Fruit fly (Drosophila melanogaster): ENCODE measurements around the gene RYa-R.

Gene RYa-R

DNA sequence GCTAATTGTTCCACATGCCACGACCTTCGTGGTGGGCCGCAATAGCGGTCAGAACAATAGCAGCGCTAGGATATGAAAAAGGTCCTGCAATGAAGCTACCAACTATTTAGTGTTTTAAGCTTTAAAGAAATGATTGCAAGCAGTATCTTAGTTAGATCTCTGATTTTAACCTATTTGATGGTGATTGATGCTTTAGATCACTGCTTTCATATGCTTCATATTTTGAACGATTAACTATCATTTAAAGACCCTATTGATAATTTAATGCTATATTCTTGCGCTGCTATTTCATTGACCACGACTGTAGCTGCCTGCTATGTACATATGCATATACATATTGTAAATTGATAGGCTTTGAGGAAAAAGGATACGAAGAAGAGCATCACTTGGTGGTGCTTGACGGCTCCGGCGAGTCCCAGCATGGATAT lies 33.0 kb upstream of the RYa-R start:
- TF ChIP-seq CG13894 (tag; optimal IDR thresholded peaks at IDR 0.05) (peak; percentile 19), tgo (GFP tag; IDR thresholded peaks at IDR 0.05) (peak; percentile 50; the same call in 1 of the 3 replicates), CG10543 (GFP tag; optimal IDR thresholded peaks at IDR 0.05) (peak; percentile 48), tll (GFP tag; optimal IDR thresholded peaks at IDR 0.05) (no peak), stwl (tag; optimal IDR thresholded peaks at IDR 0.05) (peak; percentile 32), CG14667 (GFP tag; IDR thresholded peaks at IDR 0.05) (peak; percentile 40), CG10654 (GFP tag; optimal IDR thresholded peaks at IDR 0.05) (peak; percentile 5), Opbp (GFP tag; IDR thresholded peaks at IDR 0.05; ENCODE audit: partially characterized antibody) (no peak), NFAT (GFP tag; IDR thresholded peaks at IDR 0.05) (peak; percentile 42; the same call in 1 of the 2 replicates), ash1 (GFP tag; optimal IDR thresholded peaks at IDR 0.05) (no peak), exex (tag; optimal IDR thresholded peaks at IDR 0.05) (peak; percentile 32), sens (GFP tag) (peak; percentile 78), CG13424 (tag; optimal IDR thresholded peaks at IDR 0.05) (peak; percentile 39), NK7.1 (GFP tag; optimal IDR thresholded peaks at IDR 0.05) (peak; percentile 33), CG3407 (GFP tag; optimal IDR thresholded peaks at IDR 0.05) (peak; percentile 16), fd64A (GFP tag; optimal IDR thresholded peaks at IDR 0.05) (peak; percentile 70), so (GFP tag; IDR thresholded peaks at IDR 0.05) (peak; percentile 40; the same call in 1 of the 3 replicates), Vsx1 (GFP tag; optimal IDR thresholded peaks at IDR 0.05) (no peak), org-1 (GFP tag; optimal IDR thresholded peaks at IDR 0.05) (peak; percentile 50), trh (GFP tag; optimal IDR thresholded peaks at IDR 0.05) (no peak), crp (GFP tag; optimal IDR thresholded peaks at IDR 0.05) (no peak), CG12769 (tag; optimal IDR thresholded peaks at IDR 0.05) (peak; percentile 66), phol (tag; optimal IDR thresholded peaks at IDR 0.05) (peak; percentile 81), caup (GFP tag; optimal IDR thresholded peaks at IDR 0.05; ENCODE audit: severe bottlenecking) (peak; percentile 78), CG2202 (tag; optimal IDR thresholded peaks at IDR 0.05) (no peak), wdn (GFP tag; IDR thresholded peaks at IDR 0.05) (0 out of 2 replicates have a peak, but pooled peaks have one; percentile 31), Trl (optimal IDR thresholded peaks at IDR 0.05) (no peak), Trl (GFP tag; optimal IDR thresholded peaks at IDR 0.05) (peak; percentile 16), HHEX (GFP tag; optimal IDR thresholded peaks at IDR 0.05) (peak; percentile 58), CG12659 (GFP tag; optimal IDR thresholded peaks at IDR 0.05) (peak; percentile 9), grau (tag; optimal IDR thresholded peaks at IDR 0.05) (peak; percentile 59), p53 (GFP tag; optimal IDR thresholded peaks at IDR 0.05) (peak; percentile 31), sima (GFP tag; optimal IDR thresholded peaks at IDR 0.05) (peak; percentile 66), cwo (GFP tag; optimal IDR thresholded peaks at IDR 0.05) (peak; percentile 72), CG11560 (tag; IDR thresholded peaks at IDR 0.05) (no peak), CG8924 (tag; optimal IDR thresholded peaks at IDR 0.05) (peak; percentile 79), tap (tag; optimal IDR thresholded peaks at IDR 0.05) (peak; percentile 78), Hr51 (GFP tag; optimal IDR thresholded peaks at IDR 0.05) (peak in 1 of 2 experiments; percentile 59), Stat92E (GFP tag; optimal IDR thresholded peaks at IDR 0.05) (no peak), az2 (GFP tag; optimal IDR thresholded peaks at IDR 0.05) (peak; percentile 12), pnt (GFP tag; optimal IDR thresholded peaks at IDR 0.05) (peak; percentile 46), Atf-2 (GFP tag; optimal IDR thresholded peaks at IDR 0.05) (peak; percentile 3), crc (GFP tag; optimal IDR thresholded peaks at IDR 0.05) (peak; percentile 61), ranshi (GFP tag; IDR thresholded peaks at IDR 0.05) (peak; percentile 23; the same call in 1 of the 2 replicates), Hr39 (optimal IDR thresholded peaks at IDR 0.05) (no peak), CG7745 (tag; optimal IDR thresholded peaks at IDR 0.05) (no peak), Dek (tag; optimal IDR thresholded peaks at IDR 0.05) (no peak), HLH3B (GFP tag; IDR thresholded peaks at IDR 0.05) (peak; percentile 63), esg (GFP tag; conservative IDR thresholded peaks at IDR 0.05) (no peak; the same call in 1 of the 2 replicates), CG1603 (tag; optimal IDR thresholded peaks at IDR 0.05) (peak; percentile 65)

All from whole organism, embryonic.